Worm (Caenorhabditis elegans) whole organism, late embryonic: ENCODE results near the gene fbxa-114.

Experiments used
- C08G9.2 ChIP-seq: sonication (generic microtip); optimal IDR thresholded peaks from 2 replicates; lab custom pipeline; 2016; ENCODE audit warnings: mild to moderate bottlenecking, missing genetic modification characterization, moderate library complexity, missing compliant biosample characterization
- C38D4.7 ChIP-seq: fragments of 200-800 bp; sonication (Bioruptor generic); optimal IDR thresholded peaks from 2 replicates; lab custom pipeline; 2018; ENCODE audit warnings: mild to moderate bottlenecking, missing genetic modification characterization, moderate library complexity, missing compliant biosample characterization
- K02D7.2 ChIP-seq: sonication (generic microtip); optimal IDR thresholded peaks from 2 replicates; lab custom pipeline; 2017; ENCODE audit warnings: mild to moderate bottlenecking, missing genetic modification characterization, missing compliant biosample characterization
- ahr-1 ChIP-seq: sonication (generic microtip); optimal IDR thresholded peaks from 2 replicates; lab custom pipeline; 2016; ENCODE audit warnings: missing genetic modification characterization, missing compliant biosample characterization
- ama-1 ChIP-seq: fragments of 150-350 bp; optimal IDR thresholded peaks from 2 replicates; lab custom pipeline; 2014
- ceh-14 ChIP-seq: sonication (generic microtip); optimal IDR thresholded peaks from 2 replicates; lab custom pipeline; 2016; ENCODE audit warnings: missing genotype, missing genetic modification characterization, missing compliant biosample characterization
- ceh-18 ChIP-seq: sonication (generic microtip); optimal IDR thresholded peaks from 2 replicates; lab custom pipeline; 2016; ENCODE audit warnings: missing genetic modification characterization, missing compliant biosample characterization
- ceh-2 ChIP-seq: sonication (generic microtip); optimal IDR thresholded peaks from 2 replicates; lab custom pipeline; 2016; ENCODE audit warnings: missing genotype, missing genetic modification characterization, missing compliant biosample characterization
- ceh-22 ChIP-seq: sonication (generic microtip); optimal IDR thresholded peaks from 2 replicates; lab custom pipeline; 2017; ENCODE audit warnings: missing biosample characterization, missing genetic modification characterization
- ceh-30 ChIP-seq: fragments of 150-350 bp; optimal IDR thresholded peaks from 2 replicates; lab custom pipeline; 2014; ENCODE audit warnings: missing biosample characterization, missing genetic modification characterization
- ceh-31 ChIP-seq: sonication (generic microtip); optimal IDR thresholded peaks from 2 replicates; lab custom pipeline; 2016; ENCODE audit warnings: missing genetic modification characterization, missing compliant biosample characterization
- ceh-34 ChIP-seq: sonication (generic microtip); optimal IDR thresholded peaks from 2 replicates; lab custom pipeline; 2016; ENCODE audit warnings: mild to moderate bottlenecking, missing genetic modification characterization, missing compliant biosample characterization
- ceh-45 ChIP-seq: fragments of 200-800 bp; sonication (Bioruptor generic); IDR thresholded peaks from 2 replicates; pipeline ENCODE4 v1.3.6; 2022; ENCODE audit warnings: missing genetic modification reagents, missing genetic modification characterization, missing compliant biosample characterization
- ceh-48 ChIP-seq: sonication (generic microtip); optimal IDR thresholded peaks from 2 replicates; lab custom pipeline; 2016; ENCODE audit warnings: missing genetic modification characterization, inconsistent platforms, missing compliant biosample characterization
- che-1 ChIP-seq: sonication (generic microtip); optimal IDR thresholded peaks from 2 replicates; lab custom pipeline; 2016; ENCODE audit warnings: mild to moderate bottlenecking, missing genetic modification characterization, missing compliant biosample characterization
- dve-1 ChIP-seq: sonication (generic microtip); optimal IDR thresholded peaks from 2 replicates; lab custom pipeline; 2017; ENCODE audit warnings: antibody characterized with exemption, mild to moderate bottlenecking, missing genetic modification characterization, missing compliant biosample characterization
- elt-4 ChIP-seq: sonication (generic microtip); optimal IDR thresholded peaks from 2 replicates; lab custom pipeline; 2016; ENCODE audit warnings: missing genetic modification characterization, missing compliant biosample characterization
- ets-4 ChIP-seq: sonication (generic microtip); optimal IDR thresholded peaks from 2 replicates; lab custom pipeline; 2016; ENCODE audit warnings: missing genetic modification characterization, missing compliant biosample characterization
- eyg-1 ChIP-seq: sonication (generic microtip); optimal IDR thresholded peaks from 2 replicates; lab custom pipeline; 2016; ENCODE audit warnings: missing genotype, missing genetic modification characterization, missing compliant biosample characterization
- fax-1 ChIP-seq: sonication (generic microtip); optimal IDR thresholded peaks from 2 replicates; lab custom pipeline; 2016; ENCODE audit warnings: missing genotype, missing genetic modification characterization, missing compliant biosample characterization
- fkh-6 ChIP-seq: sonication (generic microtip); optimal IDR thresholded peaks from 2 replicates; lab custom pipeline; 2016; ENCODE audit warnings: missing genetic modification characterization, missing compliant biosample characterization
- gmeb-2 ChIP-seq: sonication (generic microtip); optimal IDR thresholded peaks from 2 replicates; lab custom pipeline; 2016; ENCODE audit warnings: missing genetic modification characterization, inconsistent platforms, missing compliant biosample characterization
- hlh-13 ChIP-seq: fragments of 200-800 bp; sonication (Bioruptor generic); optimal IDR thresholded peaks from 2 replicates; lab custom pipeline; 2018; ENCODE audit warnings: mild to moderate bottlenecking, missing genetic modification characterization, missing compliant biosample characterization
- hlh-15 ChIP-seq: sonication (generic microtip); optimal IDR thresholded peaks from 2 replicates; lab custom pipeline; 2016; ENCODE audit warnings: missing genetic modification characterization, missing compliant biosample characterization
- hlh-30 ChIP-seq: sonication (generic microtip); optimal IDR thresholded peaks from 2 replicates; lab custom pipeline; 2017; ENCODE audit warnings: antibody characterized with exemption, missing genetic modification characterization, missing compliant biosample characterization; ENCODE audit not compliant: insufficient read depth
- hlh-6 ChIP-seq: sonication (generic microtip); optimal IDR thresholded peaks from 2 replicates; lab custom pipeline; 2016; ENCODE audit warnings: missing genotype, missing genetic modification characterization, missing compliant biosample characterization
- hlh-8 ChIP-seq: sonication (generic microtip); optimal IDR thresholded peaks from 2 replicates; lab custom pipeline; 2016; ENCODE audit warnings: missing genotype, missing genetic modification characterization, missing compliant biosample characterization
- lin-11 ChIP-seq: fragments of 200-800 bp; sonication (Bioruptor generic); optimal IDR thresholded peaks from 2 replicates; lab custom pipeline; 2018; ENCODE audit warnings: mild to moderate bottlenecking, missing genetic modification characterization, missing compliant biosample characterization
- mec-3 ChIP-seq: sonication (generic microtip); optimal IDR thresholded peaks from 2 replicates; lab custom pipeline; 2016; ENCODE audit warnings: borderline replicate concordance, missing genetic modification characterization, missing compliant biosample characterization
- nfya-1 ChIP-seq: sonication (generic microtip); optimal IDR thresholded peaks from 2 replicates; lab custom pipeline; 2017; ENCODE audit warnings: missing genetic modification characterization, mild to moderate bottlenecking, missing compliant biosample characterization, antibody characterized with exemption, moderate library complexity
- nhr-11 ChIP-seq: fragments of 150-350 bp; optimal IDR thresholded peaks from 2 replicates; lab custom pipeline; 2014; ENCODE audit warnings: missing biosample characterization, missing genetic modification characterization
- npax-4 ChIP-seq: sonication (generic microtip); optimal IDR thresholded peaks from 2 replicates; lab custom pipeline; 2016; ENCODE audit warnings: missing genetic modification characterization, missing compliant biosample characterization
- odd-2 ChIP-seq: sonication (generic microtip); optimal IDR thresholded peaks from 2 replicates; lab custom pipeline; 2017; ENCODE audit warnings: antibody characterized with exemption, mild to moderate bottlenecking, missing genetic modification characterization, missing compliant biosample characterization
- pag-3 ChIP-seq: sonication (generic microtip); optimal IDR thresholded peaks from 2 replicates; lab custom pipeline; 2016; ENCODE audit warnings: missing compliant biosample characterization, missing genetic modification characterization, borderline replicate concordance
- pax-1 ChIP-seq: fragments of 150-350 bp; optimal IDR thresholded peaks from 2 replicates; lab custom pipeline; 2014; ENCODE audit warnings: missing biosample characterization, missing genetic modification characterization
- pha-4 ChIP-seq: fragments of 150-350 bp; optimal IDR thresholded peaks from 2 replicates; lab custom pipeline; 2018; ENCODE audit warnings: missing biosample characterization, missing genetic modification reagents, missing genetic modification characterization
- sdc-2 ChIP-seq: sonication (generic microtip); optimal IDR thresholded peaks from 2 replicates; lab custom pipeline; 2016; ENCODE audit warnings: missing genotype, missing genetic modification characterization, missing compliant biosample characterization
- syd-9 ChIP-seq: sonication (generic microtip); optimal IDR thresholded peaks from 2 replicates; lab custom pipeline; 2016; ENCODE audit warnings: mild to moderate bottlenecking, missing genetic modification characterization, moderate library complexity, missing compliant biosample characterization
- tbx-2 ChIP-seq: sonication (generic microtip); optimal IDR thresholded peaks from 2 replicates; lab custom pipeline; 2016; ENCODE audit warnings: missing genetic modification characterization, missing compliant biosample characterization
- tbx-7 ChIP-seq: sonication (generic microtip); optimal IDR thresholded peaks from 2 replicates; lab custom pipeline; 2016; ENCODE audit warnings: missing genotype, missing genetic modification characterization, missing compliant biosample characterization
- unc-42 ChIP-seq: sonication (generic microtip); optimal IDR thresholded peaks from 2 replicates; lab custom pipeline; 2016; ENCODE audit warnings: missing genotype, missing genetic modification characterization, missing compliant biosample characterization
- ztf-16 ChIP-seq: sonication (generic microtip); optimal IDR thresholded peaks from 2 replicates; lab custom pipeline; 2017; ENCODE audit warnings: missing genetic modification characterization, missing compliant biosample characterization

Gene fbxa-114

ce11 chrV:20233743-20234142, 32.3 kb downstream of the fbxa-114 start, which contains the start of gene Y113G7B.15:
Gene Y113G7B.15, minus strand, starts transcription at chrV:20233843.
- TF ChIP-seq ztf-16, result no peak
- TF ChIP-seq, all 69 proteins: peak for 0

DNA sequence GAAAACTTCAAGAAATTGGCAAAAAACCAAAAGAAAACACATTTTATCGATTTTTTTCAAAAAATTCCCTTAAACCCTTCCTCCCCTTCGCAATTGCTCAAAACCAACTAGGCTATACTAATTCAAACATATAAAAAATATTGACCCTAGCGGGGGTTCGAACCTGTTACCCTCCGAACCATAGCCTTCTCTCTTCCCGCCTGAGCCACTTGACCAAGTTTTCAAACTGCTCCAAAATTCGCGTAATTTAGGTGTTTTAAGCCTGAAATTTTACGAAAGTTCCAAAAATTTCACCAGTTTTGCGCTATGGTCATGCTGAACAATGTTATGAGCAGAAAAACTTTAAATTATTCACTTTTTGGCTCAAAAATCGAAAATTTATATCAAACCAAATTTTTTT, 33.0 kb downstream of the fbxa-114 start:
- TF ChIP-seq hlh-15 (tag; lab: Kevin White, UChicago) (no peak), lin-11 (tag; lab: Kevin White, UChicago) (no peak), gmeb-2 (tag; lab: Kevin White, UChicago) (no peak), ceh-45 (GFP tag; lab: Robert Waterston, UW) (no peak), ets-4 (tag; lab: Kevin White, UChicago) (no peak), ceh-48 (tag; lab: Kevin White, UChicago) (no peak), pha-4 (tag; lab: Kevin White, UChicago) (no peak), odd-2 (no peak), pag-3 (tag; lab: Kevin White, UChicago) (no peak), dve-1 (tag; lab: Kevin White, UChicago) (no peak), hlh-13 (GFP tag; lab: Kevin White, UChicago) (no peak), fkh-6 (tag; lab: Kevin White, UChicago) (no peak), ceh-31 (no peak), ceh-14 (no peak), ama-1 (lab: Kevin White, UChicago) (no peak), ceh-2 (no peak)

DNA sequence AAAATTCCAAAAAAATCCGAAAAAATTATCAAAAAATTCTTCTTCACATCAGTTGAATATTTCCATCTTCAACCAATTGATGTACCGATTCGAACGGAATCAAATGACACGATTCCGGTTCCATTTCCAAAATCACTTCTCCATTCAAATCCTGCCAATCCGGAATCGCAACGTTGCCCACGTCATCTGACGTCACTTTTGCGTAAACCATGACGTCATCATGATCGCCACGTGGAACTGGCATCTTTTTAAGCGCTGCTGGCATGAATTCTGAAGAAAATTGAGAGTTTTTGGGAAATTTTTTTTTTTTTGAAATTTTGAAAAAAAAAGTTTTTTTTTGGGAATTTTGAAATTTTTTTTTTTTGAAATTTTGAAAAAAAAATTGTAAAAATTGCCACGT, 33.8 kb downstream of the fbxa-114 start:
- TF ChIP-seq pag-3 (tag; lab: Kevin White, UChicago), result no peak
- no peak for TF ChIP-seq C38D4.7 (GFP tag; lab: Kevin White, UChicago)
- TF ChIP-seq dve-1 (tag; lab: Kevin White, UChicago), result no peak
- no peak for TF ChIP-seq ceh-22 (tag; lab: Kevin White, UChicago)
- TF ChIP-seq ztf-16, result no peak
- TF ChIP-seq fkh-6 (tag; lab: Kevin White, UChicago), result no peak
- no peak for TF ChIP-seq unc-42 (tag; lab: Kevin White, UChicago)
- no peak for TF ChIP-seq syd-9 (tag; lab: Kevin White, UChicago)
- TF ChIP-seq elt-4, result no peak
- TF ChIP-seq hlh-30, result no peak
- no peak for TF ChIP-seq che-1 (tag; lab: Kevin White, UChicago)
- no peak for TF ChIP-seq ceh-31
- TF ChIP-seq eyg-1 (tag; lab: Kevin White, UChicago), result no peak
- TF ChIP-seq hlh-13 (GFP tag; lab: Kevin White, UChicago), result no peak
- no peak for TF ChIP-seq ahr-1
- TF ChIP-seq mec-3 (tag; lab: Kevin White, UChicago), result no peak
- no peak for TF ChIP-seq pax-1 (tag; lab: Kevin White, UChicago)
- TF ChIP-seq, all 69 proteins: peak for 0

DNA sequence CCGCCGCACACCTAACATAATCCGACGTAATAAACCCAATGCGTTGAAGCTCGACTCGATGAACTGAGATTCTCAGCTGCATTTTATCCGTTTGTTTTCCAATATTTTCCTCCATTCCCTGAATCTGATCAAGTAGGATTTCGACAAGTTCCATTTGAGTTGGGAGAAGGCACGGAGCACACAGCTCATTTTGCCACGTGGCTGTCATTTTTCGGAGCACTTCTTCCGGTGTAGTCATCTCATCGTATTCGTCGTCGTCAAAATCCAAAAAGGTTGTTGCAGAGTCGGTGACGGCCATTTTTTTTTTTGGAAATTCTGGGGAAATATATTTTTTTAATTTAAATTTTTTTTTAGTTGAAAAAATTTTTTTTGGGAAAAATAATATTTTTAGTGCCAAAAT, 36.0 kb downstream of the fbxa-114 start, which contains the start of gene sld-5:
Gene sld-5 (minus strand): TSS at position 317 of the 400 bp plus-strand sequence.
- no peak for TF ChIP-seq K02D7.2 (tag; lab: Kevin White, UChicago)
- TF ChIP-seq ceh-18, result no peak
- TF ChIP-seq hlh-6, result no peak
- TF ChIP-seq tbx-2 (tag; lab: Kevin White, UChicago), result no peak
- TF ChIP-seq fax-1, result no peak
- no peak for TF ChIP-seq pha-4 (tag; lab: Kevin White, UChicago)
- TF ChIP-seq ceh-48 (tag; lab: Kevin White, UChicago), result no peak
- TF ChIP-seq ztf-16, result no peak
- no peak for TF ChIP-seq pag-3 (tag; lab: Kevin White, UChicago)
- no peak for TF ChIP-seq ceh-30
- TF ChIP-seq tbx-7 (tag; lab: Kevin White, UChicago), result no peak
- TF ChIP-seq nfya-1 (tag; lab: Kevin White, UChicago), result no peak
- TF ChIP-seq hlh-15 (tag; lab: Kevin White, UChicago), result no peak
- no peak for TF ChIP-seq hlh-8 (tag; lab: Kevin White, UChicago)
- no peak for TF ChIP-seq C08G9.2 (tag; lab: Kevin White, UChicago)
- TF ChIP-seq nhr-11, result no peak
- no peak for TF ChIP-seq ceh-34 (tag; lab: Kevin White, UChicago)
- no peak for TF ChIP-seq mec-3 (tag; lab: Kevin White, UChicago)
- no peak for TF ChIP-seq npax-4 (tag; lab: Kevin White, UChicago)
- no peak for TF ChIP-seq sdc-2 (tag; lab: Kevin White, UChicago)
- TF ChIP-seq, all 69 proteins: peak for 0
